Worm (Caenorhabditis elegans) whole organism, late embryonic: ENCODE measurements around the gene F59E12.6.

ENCODE experiments used
- ceh-14 ChIP-seq: sonication (generic microtip); optimal IDR thresholded peaks from 2 replicates; lab custom pipeline; 2016; ENCODE audit warnings: missing genotype, missing genetic modification characterization, missing compliant biosample characterization
- ceh-31 ChIP-seq: sonication (generic microtip); optimal IDR thresholded peaks from 2 replicates; lab custom pipeline; 2016; ENCODE audit warnings: missing genetic modification characterization, missing compliant biosample characterization
- eyg-1 ChIP-seq: sonication (generic microtip); optimal IDR thresholded peaks from 2 replicates; lab custom pipeline; 2016; ENCODE audit warnings: missing genotype, missing genetic modification characterization, missing compliant biosample characterization
- mec-3 ChIP-seq: sonication (generic microtip); optimal IDR thresholded peaks from 2 replicates; lab custom pipeline; 2016; ENCODE audit warnings: borderline replicate concordance, missing genetic modification characterization, missing compliant biosample characterization

- TF ChIP-seq ceh-31 (no peak), mec-3 (no peak), ceh-14 (no peak), eyg-1 (tag; lab: Kevin White, UChicago) (no peak)
Measured at ce11 chrII:5607756-5608155, 23.0 kb downstream of the F59E12.6 start, which contains the start of gene C17G10.7.
